Worm (Caenorhabditis elegans): ENCODE data around the gene W07A12.8.

DNA sequence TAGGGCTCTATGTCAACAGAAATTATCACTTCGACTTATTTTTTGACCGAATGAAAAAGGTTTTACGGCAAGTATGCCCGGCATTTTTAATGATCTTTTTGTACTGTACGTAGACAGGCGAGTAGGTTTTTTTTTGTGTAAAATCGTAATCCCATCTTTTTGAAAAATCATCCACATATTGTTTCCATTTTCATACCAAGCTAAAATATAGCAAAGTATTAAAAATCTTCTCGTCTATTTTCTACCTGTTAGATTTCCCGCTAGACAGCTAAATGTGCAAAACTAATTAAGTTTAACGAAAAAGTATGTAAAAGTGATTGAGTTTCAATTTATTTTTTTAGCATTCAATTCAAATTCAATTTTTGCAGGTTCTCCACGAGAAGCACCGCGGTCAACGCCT is 34.2 kb downstream of the W07A12.8 start, which contains the start of gene C16D2.1:
- no peak for TF ChIP-seq lin-39 (tag; optimal IDR thresholded peaks at IDR 0.05)
- no peak for TF ChIP-seq dmd-4 (tag; optimal IDR thresholded peaks at IDR 0.05)
- TF ChIP-seq ztf-4 (tag; optimal IDR thresholded peaks at IDR 0.05) = no peak
- no peak for TF ChIP-seq elt-3 (tag; optimal IDR thresholded peaks at IDR 0.05)
- TF ChIP-seq elt-1 (tag; optimal IDR thresholded peaks at IDR 0.05) = no peak
- no peak for TF ChIP-seq unc-62 (GFP tag; optimal IDR thresholded peaks at IDR 0.05)
- TF ChIP-seq ZK546.5 (tag; optimal IDR thresholded peaks at IDR 0.05) = no peak
- no peak for TF ChIP-seq ama-1 (optimal IDR thresholded peaks at IDR 0.05)
- TF ChIP-seq mbf-1 (tag; optimal IDR thresholded peaks at IDR 0.05) = no peak
- TF ChIP-seq ceh-82 (tag; optimal IDR thresholded peaks at IDR 0.05) = no peak
- TF ChIP-seq sma-9 (GFP tag; optimal IDR thresholded peaks at IDR 0.05) = no peak
- TF ChIP-seq sma-9 (tag; optimal IDR thresholded peaks at IDR 0.05) = no peak
- no peak for TF ChIP-seq nhr-23 (tag; optimal IDR thresholded peaks at IDR 0.05)
- no peak for TF ChIP-seq snpc-4 (tag; optimal IDR thresholded peaks at IDR 0.05)
- TF ChIP-seq mdl-1 (tag; optimal IDR thresholded peaks at IDR 0.05) = no peak
